Fruit fly (Drosophila melanogaster): Measurements from ENCODE around the gene mei-217.
A peak's percentile ranks its signal among the peaks of the same experiment; 100 is the strongest.

mei-217 gene

DNA sequence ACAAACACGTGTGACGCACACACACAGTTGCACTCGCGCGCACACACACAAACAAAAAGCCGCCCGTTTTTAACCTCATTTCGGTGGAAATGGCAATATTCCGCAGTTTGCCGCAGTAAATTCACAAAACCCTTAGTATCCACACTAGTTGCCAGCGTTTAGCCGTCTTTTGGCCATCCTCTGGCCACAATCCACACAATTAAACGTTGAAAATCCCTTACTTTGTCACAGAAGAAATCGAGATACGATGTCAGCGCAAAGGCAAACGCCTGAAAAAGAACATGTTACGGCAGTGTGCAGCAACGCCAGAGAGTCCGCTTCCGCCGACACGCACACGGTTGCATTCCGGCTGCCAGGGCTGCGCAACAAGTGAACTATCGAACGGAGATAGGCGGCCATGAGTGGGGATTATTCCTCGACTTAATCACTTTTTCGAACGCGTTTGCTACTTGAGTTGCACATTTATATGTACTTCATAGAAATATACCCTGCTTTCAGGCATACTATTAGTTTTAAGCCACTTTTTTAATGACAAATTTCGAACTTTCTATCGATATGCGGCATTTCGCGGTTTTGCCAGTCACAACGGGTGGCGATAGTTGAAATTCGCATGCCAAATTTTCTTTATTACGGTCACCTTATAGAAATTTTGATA lies 5.3 kb upstream of the mei-217 start, which contains the start of gene RpS5a (continued):
- TF ChIP-seq NfI (GFP tag; optimal IDR thresholded peaks at IDR 0.05) = peak; percentile 91
- TF ChIP-seq B-H2 (GFP tag; optimal IDR thresholded peaks at IDR 0.05) = peak; percentile 87
- peak; percentile 22 for TF ChIP-seq btn (GFP tag; optimal IDR thresholded peaks at IDR 0.05)
- peak; percentile 76 for TF ChIP-seq tin (GFP tag; optimal IDR thresholded peaks at IDR 0.05)
- TF ChIP-seq CG11085 (GFP tag; IDR thresholded peaks at IDR 0.05) = peak; percentile 47; the same call in 1 of the 2 replicates
- TF ChIP-seq CG18476 (GFP tag; optimal IDR thresholded peaks at IDR 0.05) = peak; percentile 3
- peak; percentile 66 for TF ChIP-seq CG4820 (GFP tag; optimal IDR thresholded peaks at IDR 0.05)
- TF ChIP-seq Camta (GFP tag; optimal IDR thresholded peaks at IDR 0.05) = peak; percentile 87
- peak; percentile 83 for TF ChIP-seq CG1603 (tag; optimal IDR thresholded peaks at IDR 0.05)
- TF ChIP-seq CG3163 (GFP tag; optimal IDR thresholded peaks at IDR 0.05) = peak; percentile 62
- TF ChIP-seq bsh (GFP tag; optimal IDR thresholded peaks at IDR 0.05) = peak; percentile 9 to 60
- peak; percentile 62 for TF ChIP-seq CG9797 (GFP tag; optimal IDR thresholded peaks at IDR 0.05)
- TF ChIP-seq NC2β (GFP tag; optimal IDR thresholded peaks at IDR 0.05) = peak; percentile 90
- TF ChIP-seq CG4424 (GFP tag; optimal IDR thresholded peaks at IDR 0.05) = peak; percentile 80
- peak; percentile 74 for TF ChIP-seq Vsx1 (GFP tag; optimal IDR thresholded peaks at IDR 0.05)
- TF ChIP-seq Doc3 (GFP tag; IDR thresholded peaks at IDR 0.05; ENCODE audit: partially characterized antibody) = peak; percentile 71
- peak; percentile 62 for TF ChIP-seq E2f2 (GFP tag; IDR thresholded peaks at IDR 0.05)
- peak; percentile 86 for TF ChIP-seq zfh2 (GFP tag; optimal IDR thresholded peaks at IDR 0.05)
- peak; percentile 86 for TF ChIP-seq CG33213 (GFP tag; optimal IDR thresholded peaks at IDR 0.05)
- TF ChIP-seq Ets97D (GFP tag; optimal IDR thresholded peaks at IDR 0.05) = peak; percentile 98
- TF ChIP-seq zen2 (GFP tag; IDR thresholded peaks at IDR 0.05; ENCODE audit: partially characterized antibody) = peak; percentile 55; the same call in 1 of the 3 replicates
- peak; percentile 55; the same call in 1 of the 2 replicates for TF ChIP-seq wdn (GFP tag; IDR thresholded peaks at IDR 0.05)
- TF ChIP-seq phol (tag; optimal IDR thresholded peaks at IDR 0.05) = peak; percentile 90
- TF ChIP-seq unc-4 (GFP tag; IDR thresholded peaks at IDR 0.05; ENCODE audit: partially characterized antibody) = peak; percentile 64; the same call in 1 of the 2 replicates
- TF ChIP-seq crp (GFP tag; optimal IDR thresholded peaks at IDR 0.05) = peak in 1 of 2 experiments; percentile 46
- TF ChIP-seq CG6272 (GFP tag; IDR thresholded peaks at IDR 0.05) = peak; percentile 68; the same call in 1 of the 2 replicates
- no peak for TF ChIP-seq Lim3 (GFP tag; IDR thresholded peaks at IDR 0.05)
- peak; percentile 55; the same call in 1 of the 2 replicates for TF ChIP-seq Awh (GFP tag; IDR thresholded peaks at IDR 0.05)
- TF ChIP-seq D19B (GFP tag; optimal IDR thresholded peaks at IDR 0.05) = peak; percentile 70
- no peak for TF ChIP-seq fru (optimal IDR thresholded peaks at IDR 0.05)
- TF ChIP-seq CG7357 (GFP tag; IDR thresholded peaks at IDR 0.05) = peak; percentile 53; the same call in 2 of the 3 replicates
- TF ChIP-seq CG12391 (tag; optimal IDR thresholded peaks at IDR 0.05) = peak; percentile 66
- peak; percentile 47; the same call in 2 of the 3 replicates for TF ChIP-seq CG6175 (GFP tag; IDR thresholded peaks at IDR 0.05)
- TF ChIP-seq sens-2 (GFP tag; IDR thresholded peaks at IDR 0.05) = peak; percentile 74
- TF ChIP-seq usp (GFP tag; optimal IDR thresholded peaks at IDR 0.05) = no peak
- no peak for TF ChIP-seq bowl (GFP tag; IDR thresholded peaks at IDR 0.05)
- peak; percentile 66 for TF ChIP-seq CG17328 (GFP tag; IDR thresholded peaks at IDR 0.05)
- peak; percentile 80; the same call in 2 of the 3 replicates for TF ChIP-seq H15 (GFP tag; IDR thresholded peaks at IDR 0.05)
- peak; percentile 76 for TF ChIP-seq CG4707 (GFP tag; optimal IDR thresholded peaks at IDR 0.05)
- TF ChIP-seq da (GFP tag; optimal IDR thresholded peaks at IDR 0.05) = peak; percentile 75
- peak; percentile 66 for TF ChIP-seq CG8944 (GFP tag; optimal IDR thresholded peaks at IDR 0.05)
- TF ChIP-seq sim (GFP tag; IDR thresholded peaks at IDR 0.05) = no peak
- no peak for TF ChIP-seq CG17612 (GFP tag; IDR thresholded peaks at IDR 0.05)
- TF ChIP-seq MTF-1 (GFP tag; optimal IDR thresholded peaks at IDR 0.05; ENCODE audit: borderline replicate concordance) = peak; percentile 91
- no peak for TF ChIP-seq Jarid2 (GFP tag; optimal IDR thresholded peaks at IDR 0.05)
- TF ChIP-seq maf-S (GFP tag; optimal IDR thresholded peaks at IDR 0.05) = peak; percentile 76
- peak; percentile 72 to 76 for TF ChIP-seq chif (GFP tag; optimal IDR thresholded peaks at IDR 0.05)
- peak; percentile 77 for TF ChIP-seq ATbp (GFP tag; optimal IDR thresholded peaks at IDR 0.05)
- TF ChIP-seq CG12155 (GFP tag; optimal IDR thresholded peaks at IDR 0.05) = peak; percentile 59
